Fruit fly (Drosophila melanogaster) whole organism, embryonic: ENCODE results near the gene pall.

Source experiments
- ATbp ChIP-seq: fragments of 200-800 bp; sonication (Bioruptor generic); optimal IDR thresholded peaks from 2 replicates; lab custom pipeline; 2017; ENCODE audit warnings: missing biosample characterization, mild to moderate bottlenecking, missing genetic modification characterization, missing genetic modification reagents
- Atf6 ChIP-seq: fragments of 200-800 bp; sonication (Bioruptor generic); IDR thresholded peaks from 2 replicates; pipeline ENCODE4 v1.3.6; 2022; ENCODE audit warnings: missing biosample characterization, missing genetic modification characterization
- B-H2 ChIP-seq: fragments of 200-800 bp; sonication (Bioruptor generic); optimal IDR thresholded peaks from 2 replicates; lab custom pipeline; 2018; ENCODE audit warnings: missing biosample characterization, mild to moderate bottlenecking, missing genetic modification characterization
- CG10267 ChIP-seq: fragments of 200-800 bp; sonication (Bioruptor generic); optimal IDR thresholded peaks from 2 replicates; lab custom pipeline; 2018; ENCODE audit warnings: missing biosample characterization, mild to moderate bottlenecking, missing genetic modification characterization, moderate library complexity
- CG10366 ChIP-seq: fragments of 200-800 bp; sonication (Bioruptor generic); IDR thresholded peaks from 2 replicates; pipeline ENCODE4 v1.3.6; 2022; ENCODE audit warnings: missing biosample characterization, missing genetic modification characterization
- CG1233 ChIP-seq: fragments of 200-800 bp; sonication (Bioruptor generic); optimal IDR thresholded peaks from 4 replicates; lab custom pipeline; 2018; ENCODE audit warnings: missing biosample characterization, mild to moderate bottlenecking, missing genetic modification characterization
- CG13775 ChIP-seq: fragments of 200-800 bp; sonication (Bioruptor generic); optimal IDR thresholded peaks from 3 replicates; lab custom pipeline; 2017; ENCODE audit warnings: missing biosample characterization, mild to moderate bottlenecking, missing genetic modification characterization
- CG14710 ChIP-seq: fragments of 200-800 bp; sonication (Bioruptor generic); optimal IDR thresholded peaks from 3 replicates; lab custom pipeline; 2019; ENCODE audit warnings: missing biosample characterization, mild to moderate bottlenecking, missing genetic modification characterization, moderate library complexity
- CG16779 ChIP-seq: fragments of 200-800 bp; sonication (Bioruptor generic); IDR thresholded peaks from 2 replicates; pipeline ENCODE4 v1.3.6; 2022; ENCODE audit warnings: missing biosample characterization, missing genetic modification characterization
- CG17385 ChIP-seq: fragments of 200-800 bp; sonication (Bioruptor generic); optimal IDR thresholded peaks from 3 replicates; lab custom pipeline; 2018; ENCODE audit warnings: missing biosample characterization, mild to moderate bottlenecking, missing genetic modification characterization
- CG2199 ChIP-seq: fragments of 200-800 bp; sonication (Bioruptor generic); IDR thresholded peaks from 3 replicates; pipeline ENCODE4 v1.3.6; 2022; ENCODE audit warnings: missing biosample characterization, missing genetic modification characterization
- CG3847 ChIP-seq: fragments of 200-800 bp; sonication (Bioruptor generic); IDR thresholded peaks from 2 replicates; pipeline ENCODE4 v1.3.6; 2022; ENCODE audit warnings: missing biosample characterization, missing genetic modification characterization
- CG3995 ChIP-seq: fragments of 200-800 bp; sonication (Bioruptor generic); optimal IDR thresholded peaks from 3 replicates; lab custom pipeline; 2016; ENCODE audit warnings: missing biosample characterization, missing genetic modification characterization
- CG6254 ChIP-seq: fragments of 200-800 bp; sonication (Bioruptor generic); optimal IDR thresholded peaks from 3 replicates; lab custom pipeline; 2017; ENCODE audit warnings: mild to moderate bottlenecking, missing biosample characterization, missing genetic modification reagents, missing genetic modification characterization
- CG6765 ChIP-seq: fragments of 200-800 bp; sonication (Bioruptor generic); optimal IDR thresholded peaks from 3 replicates; lab custom pipeline; 2017; ENCODE audit warnings: missing biosample characterization, mild to moderate bottlenecking, missing genetic modification characterization
- CG7372 ChIP-seq: fragments of 200-800 bp; sonication (Bioruptor generic); IDR thresholded peaks from 2 replicates; pipeline ENCODE4 v1.3.6; 2022; ENCODE audit warnings: missing biosample characterization, missing genetic modification characterization
- CG7556 ChIP-seq: fragments of 200-800 bp; sonication (Bioruptor generic); optimal IDR thresholded peaks from 2 replicates; lab custom pipeline; 2017; ENCODE audit warnings: missing biosample characterization, mild to moderate bottlenecking, missing genetic modification characterization
- CG9797 ChIP-seq: fragments of 200-800 bp; sonication (Bioruptor generic); optimal IDR thresholded peaks from 3 replicates; lab custom pipeline; 2018; ENCODE audit warnings: missing biosample characterization, mild to moderate bottlenecking, missing genetic modification characterization
- Dbx ChIP-seq: fragments of 200-800 bp; sonication (Bioruptor generic); IDR thresholded peaks from 3 replicates; pipeline ENCODE4 v1.3.6; 2022; ENCODE audit warnings: missing biosample characterization, missing genetic modification characterization
- Deaf1 ChIP-seq: fragments of 200-800 bp; optimal IDR thresholded peaks from 3 replicates; lab custom pipeline; 2019; ENCODE audit warnings: missing biosample characterization, mild to moderate bottlenecking, missing genetic modification characterization, moderate library complexity
- Dek ChIP-seq: fragments of 200-800 bp; sonication (Bioruptor generic); optimal IDR thresholded peaks from 3 replicates; lab custom pipeline; 2019; ENCODE audit warnings: missing biosample characterization, mild to moderate bottlenecking, missing genetic modification characterization, moderate library complexity
- Dll ChIP-seq: fragments of 200-800 bp; sonication (Bioruptor generic); IDR thresholded peaks from 4 replicates; pipeline ENCODE4 v1.3.6; 2022; ENCODE audit warnings: missing biosample characterization, missing genetic modification characterization; ENCODE audit not compliant: partially characterized antibody
- Fer2 ChIP-seq: fragments of 200-800 bp; sonication (Bioruptor generic); optimal IDR thresholded peaks from 2 replicates; lab custom pipeline; 2018; ENCODE audit warnings: missing biosample characterization, mild to moderate bottlenecking, missing genetic modification characterization, moderate library complexity
- HmgD ChIP-seq: fragments of 200-800 bp; sonication (Bioruptor generic); optimal IDR thresholded peaks from 3 replicates; lab custom pipeline; 2016; ENCODE audit warnings: missing biosample characterization, missing genetic modification characterization
- HmgZ ChIP-seq: fragments of 200-800 bp; sonication (Bioruptor generic); optimal IDR thresholded peaks from 2 replicates; lab custom pipeline; 2018; ENCODE audit warnings: missing biosample characterization, mild to moderate bottlenecking, missing genetic modification characterization
- Hr78 ChIP-seq, 2 experiments: fragments of 200-800 bp in 1 of 2; fragments of >200 bp in 1 of 2; sonication (Bioruptor generic) in 1 of 2; optimal IDR thresholded peaks; 2 replicates each; lab custom pipeline; 2017 to 2019; ENCODE audit warnings: missing biosample characterization in 2 of 2, missing genetic modification characterization in 2 of 2, mild to moderate bottlenecking in 1 of 2, moderate library complexity in 1 of 2
- Lim3 ChIP-seq: fragments of 200-800 bp; sonication (Bioruptor generic); IDR thresholded peaks from 2 replicates; pipeline ENCODE4 v1.3.6; 2022; ENCODE audit warnings: missing biosample characterization, missing genetic modification characterization
- MTF-1 ChIP-seq: fragments of 200-800 bp; sonication (Bioruptor generic); optimal IDR thresholded peaks from 2 replicates; lab custom pipeline; 2018; ENCODE audit warnings: missing biosample characterization, mild to moderate bottlenecking, missing genetic modification characterization, borderline replicate concordance
- Neu2 ChIP-seq: fragments of 200-800 bp; sonication (Bioruptor generic); optimal IDR thresholded peaks from 3 replicates; lab custom pipeline; 2016; ENCODE audit warnings: missing biosample characterization, missing genetic modification characterization, borderline replicate concordance
- Nf-YA ChIP-seq: fragments of 200-800 bp; sonication (Bioruptor generic); IDR thresholded peaks from 2 replicates; pipeline ENCODE4 v1.3.6; 2022; ENCODE audit warnings: missing biosample characterization, missing genetic modification characterization
- Sox102F ChIP-seq: fragments of 200-800 bp; sonication (Bioruptor generic); optimal IDR thresholded peaks from 2 replicates; lab custom pipeline; 2018; ENCODE audit warnings: missing biosample characterization, mild to moderate bottlenecking, missing genetic modification characterization, moderate library complexity
- Vsx1 ChIP-seq: fragments of 200-800 bp; sonication (Bioruptor generic); optimal IDR thresholded peaks from 2 replicates; lab custom pipeline; 2017; ENCODE audit warnings: missing biosample characterization, mild to moderate bottlenecking, missing genetic modification characterization, missing genetic modification reagents
- abd-A ChIP-seq: fragments of 200-800 bp; sonication (Bioruptor generic); optimal IDR thresholded peaks from 3 replicates; lab custom pipeline; 2019; ENCODE audit warnings: missing biosample characterization, mild to moderate bottlenecking, missing genetic modification characterization, moderate library complexity
- cato ChIP-seq: fragments of 200-800 bp; sonication (Bioruptor generic); optimal IDR thresholded peaks from 2 replicates; lab custom pipeline; 2016; ENCODE audit warnings: missing biosample characterization, missing genetic modification characterization, borderline replicate concordance
- ci ChIP-seq: fragments of 200-800 bp; sonication (Bioruptor generic); IDR thresholded peaks from 3 replicates; pipeline ENCODE4 v1.3.6; 2022; ENCODE audit warnings: missing biosample characterization, missing genetic modification characterization
- crc ChIP-seq: fragments of 200-800 bp; sonication (Bioruptor generic); optimal IDR thresholded peaks from 2 replicates; lab custom pipeline; 2016; ENCODE audit warnings: missing biosample characterization, missing genetic modification characterization
- fd96Cb ChIP-seq: fragments of 200-800 bp; sonication (Bioruptor generic); optimal IDR thresholded peaks from 2 replicates; lab custom pipeline; 2018; ENCODE audit warnings: missing biosample characterization, mild to moderate bottlenecking, missing genetic modification characterization, moderate library complexity
- gcm2 ChIP-seq: fragments of 200-800 bp; sonication (Bioruptor generic); optimal IDR thresholded peaks from 2 replicates; lab custom pipeline; 2016; ENCODE audit warnings: missing biosample characterization, missing genetic modification characterization
- gem ChIP-seq: fragments of 200-800 bp; sonication (Bioruptor generic); optimal IDR thresholded peaks from 2 replicates; lab custom pipeline; 2019; ENCODE audit warnings: missing biosample characterization, mild to moderate bottlenecking, missing genetic modification characterization, moderate library complexity
- hbn ChIP-seq: fragments of 200-800 bp; sonication (Bioruptor generic); IDR thresholded peaks from 2 replicates; pipeline ENCODE4 v1.3.6; 2022; ENCODE audit warnings: missing biosample characterization, missing genetic modification characterization; ENCODE audit not compliant: partially characterized antibody
- ind ChIP-seq: fragments of 200-800 bp; sonication (Bioruptor generic); optimal IDR thresholded peaks from 3 replicates; lab custom pipeline; 2016; ENCODE audit warnings: missing biosample characterization, missing genetic modification characterization
- odd ChIP-seq: fragments of 200-800 bp; sonication (Bioruptor generic); optimal IDR thresholded peaks from 2 replicates; lab custom pipeline; 2017; ENCODE audit warnings: missing biosample characterization, mild to moderate bottlenecking, missing genetic modification characterization
- ranshi ChIP-seq: fragments of 200-800 bp; sonication (Bioruptor generic); IDR thresholded peaks from 2 replicates; pipeline ENCODE4 v1.3.6; 2022; ENCODE audit warnings: missing biosample characterization, missing genetic modification characterization
- ro ChIP-seq: fragments of 200-800 bp; sonication (Bioruptor generic); IDR thresholded peaks from 2 replicates; pipeline ENCODE4 v1.3.6; 2022; ENCODE audit warnings: missing biosample characterization, missing genetic modification characterization
- sens ChIP-seq: fragments of 200-800 bp; sonication (Bioruptor generic); peaks from one replicate; lab custom pipeline; 2016; ENCODE audit warnings: missing biosample characterization, missing genetic modification characterization
- sima ChIP-seq: fragments of 200-800 bp; sonication (Bioruptor generic); optimal IDR thresholded peaks from 2 replicates; lab custom pipeline; 2016; ENCODE audit warnings: missing biosample characterization, missing genetic modification characterization
- stc ChIP-seq: fragments of 200-800 bp; sonication (Bioruptor generic); IDR thresholded peaks from 2 replicates; pipeline ENCODE4 v1.3.6; 2022; ENCODE audit warnings: missing biosample characterization, missing genetic modification characterization
- sug ChIP-seq: fragments of 200-800 bp; optimal IDR thresholded peaks from 2 replicates; lab custom pipeline; 2019; ENCODE audit warnings: missing biosample characterization, mild to moderate bottlenecking, missing genetic modification characterization, moderate library complexity
- trem ChIP-seq: fragments of 200-800 bp; optimal IDR thresholded peaks from 3 replicates; lab custom pipeline; 2019; ENCODE audit warnings: missing biosample characterization, mild to moderate bottlenecking, missing genetic modification characterization, moderate library complexity
- trh ChIP-seq: fragments of 200-800 bp; sonication (Bioruptor generic); optimal IDR thresholded peaks from 2 replicates; lab custom pipeline; 2016; ENCODE audit warnings: missing biosample characterization, missing genetic modification characterization
- tup ChIP-seq: fragments of 200-800 bp; sonication (Bioruptor generic); optimal IDR thresholded peaks from 2 replicates; lab custom pipeline; 2016; ENCODE audit warnings: missing biosample characterization, mild to moderate bottlenecking, missing genetic modification characterization, moderate library complexity

pall gene

DNA sequence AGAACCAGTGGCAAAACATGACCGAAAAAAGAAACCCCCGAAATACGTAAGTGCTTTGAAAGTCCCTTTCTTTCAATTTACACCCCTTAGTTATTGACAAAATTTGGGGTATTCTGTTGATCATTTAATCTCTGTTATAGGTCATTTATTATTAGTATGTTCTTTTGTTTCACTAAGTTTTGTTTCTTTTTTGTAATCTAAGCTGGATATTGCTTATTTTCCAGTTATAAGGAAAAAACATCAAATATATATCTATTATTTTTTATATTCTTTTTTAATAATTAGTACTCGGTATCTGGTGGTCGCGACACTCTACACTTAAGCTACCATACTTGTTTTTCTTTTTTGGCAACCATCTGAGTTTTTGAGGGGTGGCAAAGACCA is 21.1 kb upstream of the pall start (continued):
- peak; percentile 50 for TF ChIP-seq CG17385 (GFP tag; lab: Kevin White, UChicago)
- no peak for TF ChIP-seq MTF-1 (GFP tag; lab: Kevin White, UChicago)
- no peak for TF ChIP-seq CG9797
- TF ChIP-seq sug (tag; lab: Kevin White, UChicago), result no peak
- no peak for TF ChIP-seq sens (GFP tag; lab: Kevin White, UChicago)
- TF ChIP-seq Dek (tag; lab: Kevin White, UChicago), result peak; percentile 54
- TF ChIP-seq Dll (GFP tag; lab: Robert Waterston, UW), result no peak
- TF ChIP-seq Vsx1, result no peak
- TF ChIP-seq HmgD (GFP tag; lab: Kevin White, UChicago), result no peak
- TF ChIP-seq cato (GFP tag; lab: Kevin White, UChicago), result no peak
- peak; percentile 67 for TF ChIP-seq fd96Cb (tag; lab: Kevin White, UChicago)
- peak; percentile 74 for TF ChIP-seq ATbp (GFP tag; lab: Kevin White, UChicago)
- no peak for TF ChIP-seq CG3847 (GFP tag; lab: Robert Waterston, UW)
- peak; percentile 59 for TF ChIP-seq trem (tag; lab: Kevin White, UChicago)
- no peak for TF ChIP-seq abd-A
- TF ChIP-seq CG13775 (GFP tag; lab: Kevin White, UChicago), result no peak
- TF ChIP-seq CG3995, result no peak
- peak; percentile 37; the same call in 1 of the 2 replicates for TF ChIP-seq CG7372
- no peak for TF ChIP-seq CG1233
- TF ChIP-seq Lim3 (GFP tag; lab: Robert Waterston, UW), result no peak
- peak; percentile 69 for TF ChIP-seq Sox102F (GFP tag; lab: Kevin White, UChicago)
- peak; percentile 14 for TF ChIP-seq Deaf1 (tag; lab: Kevin White, UChicago)
- no peak for TF ChIP-seq ro (GFP tag; lab: Robert Waterston, UW)
- TF ChIP-seq ind (GFP tag; lab: Kevin White, UChicago), result peak; percentile 59
- no peak for TF ChIP-seq gcm2 (GFP tag; lab: Kevin White, UChicago)
- TF ChIP-seq CG6765 (GFP tag; lab: Kevin White, UChicago), result no peak
- TF ChIP-seq stc (GFP tag; lab: Robert Waterston, UW), result 0 out of 2 replicates have a peak, but pooled peaks have one; percentile 21
- no peak for TF ChIP-seq CG16779 (GFP tag; lab: Robert Waterston, UW)
- peak; percentile 31; the same call in 1 of the 2 replicates for TF ChIP-seq CG10366 (GFP tag; lab: Robert Waterston, UW)
- TF ChIP-seq CG6254, result no peak
- TF ChIP-seq ci (GFP tag; lab: Robert Waterston, UW), result no peak
- peak in 1 of 2 experiments; percentile 20 for TF ChIP-seq Hr78 (GFP tag; optimal IDR thresholded peaks at IDR 0.05; lab: Kevin White, UChicago)
- no peak for TF ChIP-seq Fer2 (tag; lab: Kevin White, UChicago)
- no peak for TF ChIP-seq Dbx (GFP tag; lab: Robert Waterston, UW)
- TF ChIP-seq sima, result no peak
- TF ChIP-seq trh, result peak; percentile 0
- no peak for TF ChIP-seq B-H2 (GFP tag; lab: Kevin White, UChicago)
- peak; percentile 61 for TF ChIP-seq CG14710 (tag; lab: Kevin White, UChicago)
- no peak for TF ChIP-seq hbn (GFP tag; lab: Robert Waterston, UW)
- no peak for TF ChIP-seq HmgZ (tag; lab: Kevin White, UChicago)
- peak; percentile 77 for TF ChIP-seq CG7556 (GFP tag; lab: Kevin White, UChicago)
- TF ChIP-seq ranshi (GFP tag; lab: Robert Waterston, UW), result peak; percentile 7; the same call in 1 of the 2 replicates
- TF ChIP-seq CG2199, result no peak
- no peak for TF ChIP-seq Nf-YA
- no peak for TF ChIP-seq tup (GFP tag; lab: Kevin White, UChicago)
- peak; percentile 51; the same call in 1 of the 2 replicates for TF ChIP-seq Atf6 (GFP tag; lab: Robert Waterston, UW)
- TF ChIP-seq odd (GFP tag; lab: Kevin White, UChicago), result no peak
- peak; percentile 89 for TF ChIP-seq gem (tag; lab: Kevin White, UChicago)
- peak; percentile 72 for TF ChIP-seq CG10267
- no peak for TF ChIP-seq Neu2
- TF ChIP-seq crc (GFP tag; lab: Kevin White, UChicago), result no peak
